Worm (Caenorhabditis elegans): Measurements from ENCODE around the gene F43C1.7.

F43C1.7 gene

DNA sequence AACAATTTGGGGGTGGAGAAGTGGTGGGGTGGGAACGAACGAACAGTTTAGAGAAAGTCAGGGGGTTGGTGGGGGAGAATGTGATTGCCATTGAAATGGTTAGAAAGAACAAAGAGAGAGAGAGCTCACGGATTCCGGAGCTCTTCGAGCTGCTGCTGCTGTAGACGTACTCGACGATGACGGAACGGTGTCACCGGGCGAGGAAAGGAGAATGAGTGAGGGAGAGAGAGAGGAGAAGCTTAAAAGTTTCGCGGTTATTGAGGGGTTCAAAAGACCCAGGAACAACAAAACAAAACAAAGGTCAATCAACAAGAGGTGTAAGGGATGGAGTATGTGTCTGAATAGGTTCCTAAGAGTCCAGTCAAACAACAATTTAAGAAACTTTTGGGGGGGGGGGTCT lies 33.9 kb upstream of the F43C1.7 start:
- TF ChIP-seq dmd-4 (tag; optimal IDR thresholded peaks at IDR 0.05; ENCODE audit: borderline replicate concordance) (no peak), ama-1 (optimal IDR thresholded peaks at IDR 0.05) (peak; percentile 74)

DNA sequence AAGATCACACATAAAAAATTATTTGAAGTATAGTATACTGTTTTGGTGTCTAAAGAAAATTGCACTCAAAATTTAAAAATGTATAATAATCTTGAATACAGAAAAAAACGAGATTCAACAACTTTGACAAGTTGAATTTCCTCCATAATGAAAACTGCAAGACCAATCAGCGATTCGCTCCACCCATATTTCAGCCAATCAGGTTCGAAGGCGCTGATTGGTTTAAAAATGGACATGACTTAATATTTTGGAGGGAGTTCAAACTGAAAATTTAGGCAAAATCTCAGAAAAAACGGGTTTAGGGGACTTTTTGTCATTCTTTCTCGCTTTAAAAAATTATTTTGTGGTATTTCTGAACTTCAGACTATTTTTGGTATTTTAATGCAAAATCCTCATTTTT lies 33.3 kb upstream of the F43C1.7 start:
- TF ChIP-seq fkh-6 (tag; optimal IDR thresholded peaks at IDR 0.05) = no peak
- peak; percentile 93 for TF ChIP-seq nfya-1 (tag; optimal IDR thresholded peaks at IDR 0.05)

DNA sequence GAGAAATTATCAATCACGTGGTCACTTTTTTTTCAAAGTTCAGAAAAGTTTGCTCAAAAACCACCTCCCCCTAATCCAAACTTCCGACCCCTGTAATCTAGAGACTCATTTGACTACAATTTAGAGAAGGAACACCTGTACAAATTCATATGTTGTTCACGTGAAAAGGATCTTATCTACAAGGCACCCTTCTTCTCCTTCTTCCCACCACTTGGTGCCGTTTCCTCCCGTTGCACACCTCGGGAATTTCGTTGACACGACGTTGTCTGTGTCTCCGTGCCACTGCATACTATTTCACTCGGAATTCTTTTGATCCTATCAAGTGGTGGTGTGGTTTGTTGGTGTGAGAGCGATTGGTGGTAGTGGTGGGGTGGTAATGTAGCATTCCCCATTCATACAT lies 32.1 kb upstream of the F43C1.7 start:
- TF ChIP-seq ceh-48 (tag; optimal IDR thresholded peaks at IDR 0.05) = no peak
- TF ChIP-seq ceh-45 (GFP tag; IDR thresholded peaks at IDR 0.05) = no peak
- TF ChIP-seq tbx-2 (tag; optimal IDR thresholded peaks at IDR 0.05) = peak; percentile 75
- TF ChIP-seq pqm-1 (tag; optimal IDR thresholded peaks at IDR 0.05) = no peak
- peak; percentile 47 for TF ChIP-seq hlh-30 (tag; optimal IDR thresholded peaks at IDR 0.05; ENCODE audit: insufficient read depth)
- TF ChIP-seq pax-1 (tag; optimal IDR thresholded peaks at IDR 0.05) = no peak
- no peak for TF ChIP-seq unc-86 (tag; optimal IDR thresholded peaks at IDR 0.05)
- no peak for TF ChIP-seq syd-9 (tag; optimal IDR thresholded peaks at IDR 0.05)
- no peak for TF ChIP-seq rnt-1 (tag; optimal IDR thresholded peaks at IDR 0.05)
- TF ChIP-seq ref-2 (tag; optimal IDR thresholded peaks at IDR 0.05) = peak; percentile 10
- no peak for TF ChIP-seq ets-4 (tag; optimal IDR thresholded peaks at IDR 0.05)
- TF ChIP-seq Y22D7AL.16 (tag; optimal IDR thresholded peaks at IDR 0.05) = no peak
- peak; percentile 47 for TF ChIP-seq elt-2 (tag; optimal IDR thresholded peaks at IDR 0.05)
- no peak for TF ChIP-seq ceh-6 (GFP tag; optimal IDR thresholded peaks at IDR 0.05)

DNA sequence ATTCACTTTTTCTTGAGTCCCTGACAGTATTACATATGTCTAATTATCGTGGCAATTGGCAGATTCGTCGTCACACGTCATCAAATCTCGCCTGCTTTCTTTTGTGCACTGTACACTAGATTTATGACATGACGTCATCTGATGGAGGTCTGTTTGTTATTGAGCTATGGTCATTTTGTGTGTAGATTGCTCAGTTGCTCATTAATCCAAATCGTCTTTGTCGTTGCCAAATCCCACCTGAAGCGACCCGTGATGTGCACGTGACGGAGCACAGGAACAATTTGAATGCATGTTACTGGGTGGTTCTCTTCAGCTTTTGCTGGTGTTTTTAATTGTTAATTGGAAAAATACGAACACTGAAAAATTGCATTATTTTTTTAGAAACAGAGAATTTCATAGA lies 30.5 kb upstream of the F43C1.7 start:
- TF ChIP-seq ceh-19 (GFP tag; optimal IDR thresholded peaks at IDR 0.05) = no peak
- TF ChIP-seq hlh-30 (tag; optimal IDR thresholded peaks at IDR 0.05; ENCODE audit: insufficient read depth) = peak; percentile 61
- TF ChIP-seq eyg-1 (tag; optimal IDR thresholded peaks at IDR 0.05) = no peak

- no peak for TF ChIP-seq ceh-45 (GFP tag; IDR thresholded peaks at IDR 0.05)
- peak; percentile 11 for TF ChIP-seq elt-2 (tag; optimal IDR thresholded peaks at IDR 0.05)
Observed at ce11 chrIII:4271059-4271458, 28.7 kb upstream of the F43C1.7 start.

- TF ChIP-seq ceh-18 (tag; optimal IDR thresholded peaks at IDR 0.05) (no peak), pros-1 (tag; optimal IDR thresholded peaks at IDR 0.05) (no peak), sox-2 (GFP tag; IDR thresholded peaks at IDR 0.05) (no peak), elt-4 (tag; optimal IDR thresholded peaks at IDR 0.05) (no peak), tbx-2 (tag; optimal IDR thresholded peaks at IDR 0.05) (peak; percentile 31), elt-2 (tag; optimal IDR thresholded peaks at IDR 0.05) (peak; percentile 4), lin-11 (tag; optimal IDR thresholded peaks at IDR 0.05) (no peak), hlh-15 (tag; optimal IDR thresholded peaks at IDR 0.05) (no peak), pat-9 (tag; optimal IDR thresholded peaks at IDR 0.05) (no peak), ceh-31 (tag; optimal IDR thresholded peaks at IDR 0.05) (peak; percentile 4), F13H6.1 (tag; optimal IDR thresholded peaks at IDR 0.05) (no peak), dve-1 (tag; optimal IDR thresholded peaks at IDR 0.05) (no peak), che-1 (tag; optimal IDR thresholded peaks at IDR 0.05) (no peak), hlh-30 (tag; optimal IDR thresholded peaks at IDR 0.05; ENCODE audit: insufficient read depth) (no peak), madf-2 (tag; optimal IDR thresholded peaks at IDR 0.05) (no peak), nfya-1 (tag; optimal IDR thresholded peaks at IDR 0.05) (peak; percentile 55), ceh-14 (tag; optimal IDR thresholded peaks at IDR 0.05) (peak; percentile 37)
Observed at ce11 chrIII:4269220-4269935, 27.0 kb upstream of the F43C1.7 start, which contains the start of the genes sftb-1 and R10E4.1. Gene sftb-1, minus strand, starts transcription at chrIII:4269270. Gene R10E4.1, plus strand, starts transcription at chrIII:4269743.
